Worm (Caenorhabditis elegans) whole organism, midembryonic: Measurements from ENCODE around the gene R07B7.6.

Experiments used
- T22C8.4 ChIP-seq: fragments of 200-800 bp; sonication (Bioruptor generic); IDR thresholded peaks from 2 replicates; pipeline ENCODE4 v1.3.6; 2022; ENCODE audit warnings: missing genetic modification characterization, missing compliant biosample characterization
- cog-1 ChIP-seq: sonication (generic microtip); optimal IDR thresholded peaks from 2 replicates; lab custom pipeline; 2016; ENCODE audit warnings: missing genetic modification characterization, missing compliant biosample characterization
- flt-1 ChIP-seq: fragments of 200-800 bp; sonication (Bioruptor generic); IDR thresholded peaks from 2 replicates; pipeline ENCODE4 v1.3.6; 2022; ENCODE audit warnings: missing genetic modification characterization, missing compliant biosample characterization
- klf-2 ChIP-seq: fragments of 200-800 bp; sonication (Bioruptor generic); conservative IDR thresholded peaks from 2 replicates; pipeline ENCODE4 v1.3.6; 2022; ENCODE audit warnings: missing genetic modification reagents, missing genetic modification characterization, missing compliant biosample characterization
- med-1 ChIP-seq: sonication (generic microtip); optimal IDR thresholded peaks from 2 replicates; lab custom pipeline; 2017; ENCODE audit warnings: missing genetic modification characterization, mild to moderate bottlenecking, missing compliant biosample characterization, antibody characterized with exemption, missing genetic modification reagents; ENCODE audit not compliant: insufficient read depth
- ref-1 ChIP-seq: fragments of 200-800 bp; sonication (Bioruptor generic); conservative IDR thresholded peaks from 2 replicates; pipeline ENCODE4 v1.3.6; 2022; ENCODE audit warnings: missing genetic modification reagents, missing genetic modification characterization, missing compliant biosample characterization
- tab-1 ChIP-seq: fragments of 200-800 bp; sonication (Bioruptor generic); IDR thresholded peaks from 2 replicates; pipeline ENCODE4 v1.3.6; 2022; ENCODE audit warnings: missing genetic modification characterization, missing compliant biosample characterization
- ztf-23 ChIP-seq: fragments of 200-800 bp; sonication (Bioruptor generic); IDR thresholded peaks from 2 replicates; pipeline ENCODE4 v1.3.6; 2022; ENCODE audit warnings: missing genetic modification reagents, missing genetic modification characterization, missing compliant biosample characterization
- ztf-29 ChIP-seq: fragments of 200-800 bp; sonication (Bioruptor generic); IDR thresholded peaks from 2 replicates; pipeline ENCODE4 v1.3.6; 2022; ENCODE audit warnings: missing genetic modification reagents, missing genetic modification characterization, missing compliant biosample characterization

The R07B7.6 gene

DNA sequence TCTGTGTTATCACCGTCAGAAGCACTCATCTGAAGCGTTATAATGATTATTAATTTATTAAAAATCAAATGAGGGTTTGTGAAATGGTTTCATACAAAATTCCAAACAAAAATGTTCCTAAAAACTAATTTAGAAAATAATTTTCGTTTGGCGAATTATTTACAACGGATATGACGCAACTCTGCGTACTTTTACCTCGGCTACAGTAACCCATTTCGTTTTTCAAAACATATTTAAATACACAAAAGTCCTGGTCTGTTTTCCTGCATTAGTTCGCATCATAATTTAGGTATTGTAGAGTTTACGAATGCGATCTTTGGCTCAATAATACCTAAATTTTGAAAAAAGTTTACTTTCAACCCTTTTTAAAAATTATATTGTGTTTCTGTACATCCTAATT lies 15.1 kb downstream of the R07B7.6 start, which contains the start of gene R07B7.2:
TSS of gene R07B7.2 (minus strand) at position 35 of the 400 bp plus-strand sequence.
- no peak for TF ChIP-seq ztf-23
- TF ChIP-seq ztf-29 (GFP tag; lab: Robert Waterston, UW): no peak
- no peak for TF ChIP-seq flt-1
- no peak for TF ChIP-seq cog-1 (tag; lab: Kevin White, UChicago)
- no peak for TF ChIP-seq ref-1 (GFP tag; lab: Robert Waterston, UW)
- TF ChIP-seq T22C8.4 (GFP tag; lab: Robert Waterston, UW): no peak
- TF ChIP-seq tab-1 (GFP tag; lab: Robert Waterston, UW): no peak
- TF ChIP-seq med-1 (GFP tag; lab: Kevin White, UChicago): no peak

DNA sequence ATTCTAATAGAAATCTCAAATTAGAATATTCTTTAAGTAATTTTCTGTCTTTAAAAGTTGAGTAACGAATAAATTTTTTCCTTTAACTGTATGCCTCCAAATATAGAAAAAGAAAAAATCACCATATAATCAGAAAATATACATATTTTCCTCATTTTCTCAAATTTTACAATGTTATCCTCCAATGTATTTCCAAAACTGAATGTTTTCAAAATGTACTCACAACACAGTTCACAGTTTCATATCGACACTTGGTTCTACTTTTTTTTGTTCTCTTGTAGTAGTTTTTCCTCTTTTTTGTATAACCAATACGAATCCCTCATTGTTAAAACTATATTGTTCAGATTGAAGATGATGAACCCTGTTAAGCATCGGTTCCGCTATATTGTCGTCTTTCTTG lies 21.2 kb downstream of the R07B7.6 start, which contains the start of gene F10C2.7:
TSS of gene F10C2.7 (plus strand) at position 301 of the 400 bp plus-strand sequence.
- TF ChIP-seq klf-2 (GFP tag; lab: Robert Waterston, UW): no peak
- TF ChIP-seq ref-1 (GFP tag; lab: Robert Waterston, UW): no peak
- no peak for TF ChIP-seq tab-1 (GFP tag; lab: Robert Waterston, UW)
- TF ChIP-seq med-1 (GFP tag; lab: Kevin White, UChicago): no peak
- TF ChIP-seq ztf-29 (GFP tag; lab: Robert Waterston, UW): no peak
- TF ChIP-seq cog-1 (tag; lab: Kevin White, UChicago): no peak
- no peak for TF ChIP-seq flt-1
- TF ChIP-seq T22C8.4 (GFP tag; lab: Robert Waterston, UW): no peak
- TF ChIP-seq ztf-23: no peak

DNA sequence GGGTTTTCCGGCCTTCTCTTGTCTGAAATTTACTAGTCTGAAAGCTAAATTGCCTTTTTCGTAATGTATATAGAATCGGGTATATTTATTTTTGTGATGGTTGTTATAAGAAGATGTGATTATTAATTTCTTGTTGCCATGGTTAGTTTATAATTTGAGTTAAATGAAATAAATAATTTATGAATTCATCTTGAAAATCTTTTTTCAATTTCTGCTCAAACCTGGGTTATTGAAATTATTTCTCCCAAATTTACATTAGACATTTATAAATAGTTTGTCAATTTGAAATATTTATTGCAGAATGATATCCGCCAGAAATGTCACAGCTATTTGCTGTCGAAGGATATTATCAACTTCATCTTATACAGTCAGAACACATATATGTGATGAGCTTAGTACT lies 26.3 kb downstream of the R07B7.6 start, which contains the start of gene dars-2:
TSS of gene dars-2 (plus strand) at position 301 of the 400 bp plus-strand sequence.
- TF ChIP-seq cog-1 (tag; lab: Kevin White, UChicago): no peak
- TF ChIP-seq ztf-29 (GFP tag; lab: Robert Waterston, UW): no peak
- TF ChIP-seq ztf-23: no peak
- no peak for TF ChIP-seq ref-1 (GFP tag; lab: Robert Waterston, UW)
- TF ChIP-seq T22C8.4 (GFP tag; lab: Robert Waterston, UW): no peak

DNA sequence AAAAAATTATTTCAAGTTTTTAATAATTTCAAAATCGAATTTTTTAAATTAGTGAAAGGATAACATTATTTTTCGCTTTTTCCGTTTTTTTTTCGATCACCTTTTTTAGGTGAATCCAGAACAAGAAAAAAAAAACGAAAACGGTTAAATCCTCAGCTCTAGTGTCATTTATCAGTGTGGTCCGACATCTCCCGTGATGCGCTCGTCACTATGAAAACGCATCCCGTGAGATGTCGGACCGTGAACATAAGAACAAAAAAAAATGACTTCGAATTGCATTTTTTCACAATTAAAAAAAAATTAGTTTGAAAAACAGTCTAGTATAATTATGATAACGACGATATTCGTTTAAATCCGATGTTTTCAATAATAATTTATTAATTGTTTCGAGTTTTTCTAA lies 27.1 kb downstream of the R07B7.6 start:
- TF ChIP-seq cog-1 (tag; lab: Kevin White, UChicago): no peak
- TF ChIP-seq ztf-29 (GFP tag; lab: Robert Waterston, UW): no peak
- TF ChIP-seq ztf-23: no peak
- TF ChIP-seq tab-1 (GFP tag; lab: Robert Waterston, UW): no peak
- no peak for TF ChIP-seq flt-1
- TF ChIP-seq T22C8.4 (GFP tag; lab: Robert Waterston, UW): no peak
- no peak for TF ChIP-seq ref-1 (GFP tag; lab: Robert Waterston, UW)
- TF ChIP-seq med-1 (GFP tag; lab: Kevin White, UChicago): no peak
- TF ChIP-seq klf-2 (GFP tag; lab: Robert Waterston, UW): no peak

DNA sequence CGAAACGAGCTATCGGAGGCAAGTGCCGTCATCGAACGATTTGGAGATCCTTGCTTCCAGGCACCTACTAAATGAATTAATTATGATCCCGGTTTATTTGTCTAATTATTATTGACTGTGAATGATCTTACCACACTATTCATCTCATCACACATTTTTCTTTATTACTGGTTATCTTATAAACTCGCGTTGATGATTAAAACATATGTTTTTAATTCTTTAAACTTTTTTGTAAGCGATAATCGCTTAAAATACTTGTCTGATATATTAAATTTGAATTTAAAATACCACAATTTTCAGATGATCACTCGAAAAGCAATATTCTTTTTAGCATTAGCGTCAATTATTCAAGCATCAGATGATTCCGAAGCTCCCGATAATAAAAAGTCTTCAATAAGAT lies 29.7 kb downstream of the R07B7.6 start, which contains the start of gene F10C2.5:
TSS of gene F10C2.5 (plus strand) at position 301 of the 400 bp plus-strand sequence.
- no peak for TF ChIP-seq med-1 (GFP tag; lab: Kevin White, UChicago)
- no peak for TF ChIP-seq klf-2 (GFP tag; lab: Robert Waterston, UW)
- TF ChIP-seq cog-1 (tag; lab: Kevin White, UChicago): no peak
- no peak for TF ChIP-seq ref-1 (GFP tag; lab: Robert Waterston, UW)
- TF ChIP-seq ztf-29 (GFP tag; lab: Robert Waterston, UW): no peak
- no peak for TF ChIP-seq T22C8.4 (GFP tag; lab: Robert Waterston, UW)
- TF ChIP-seq ztf-23: no peak
- TF ChIP-seq tab-1 (GFP tag; lab: Robert Waterston, UW): no peak
- no peak for TF ChIP-seq flt-1

DNA sequence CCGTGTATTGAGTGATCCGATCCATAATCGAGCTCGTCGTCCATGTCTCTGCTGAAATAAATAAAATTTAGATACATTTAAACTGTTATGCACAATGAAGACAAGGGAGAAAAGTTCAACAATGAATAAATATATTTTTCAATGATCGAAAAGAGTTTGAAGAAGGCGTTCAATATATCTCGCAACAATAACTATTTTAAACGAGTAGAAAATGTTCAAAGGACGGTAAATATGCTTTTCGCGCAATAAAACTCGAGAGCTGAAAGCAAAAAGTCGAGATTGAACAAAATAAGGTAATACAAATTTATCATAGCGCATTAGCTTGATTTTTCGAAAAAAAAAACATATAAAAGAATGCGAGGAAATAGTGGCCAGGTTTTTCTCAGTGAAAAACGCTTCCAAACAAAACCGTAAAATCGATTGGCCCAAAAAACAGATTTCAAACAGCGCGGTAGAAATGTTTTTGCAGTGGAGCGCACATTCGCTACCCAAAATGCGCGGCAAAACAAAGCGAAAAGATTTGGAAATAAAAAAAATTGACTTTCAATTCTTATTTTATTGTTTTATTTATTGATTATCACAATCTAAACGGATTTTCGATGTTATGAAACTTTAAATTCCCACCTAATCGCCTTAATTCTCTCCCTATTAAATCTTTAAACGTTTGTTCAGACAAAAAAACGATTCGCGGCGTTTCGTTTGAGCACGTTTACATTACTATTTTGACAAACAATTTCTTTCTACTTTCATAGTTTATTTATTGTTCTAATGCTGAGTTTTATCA lies 33.8 kb downstream of the R07B7.6 start, which contains the start of the genes kup-1 and F10C2.4:
TSS of gene kup-1 (minus strand) at position 51 of the 784 bp plus-strand sequence.
TSS of gene F10C2.4 (plus strand) at position 734 of the 784 bp plus-strand sequence.
- TF ChIP-seq tab-1 (GFP tag; lab: Robert Waterston, UW) (no peak), cog-1 (tag; lab: Kevin White, UChicago) (peak; percentile 53)

DNA sequence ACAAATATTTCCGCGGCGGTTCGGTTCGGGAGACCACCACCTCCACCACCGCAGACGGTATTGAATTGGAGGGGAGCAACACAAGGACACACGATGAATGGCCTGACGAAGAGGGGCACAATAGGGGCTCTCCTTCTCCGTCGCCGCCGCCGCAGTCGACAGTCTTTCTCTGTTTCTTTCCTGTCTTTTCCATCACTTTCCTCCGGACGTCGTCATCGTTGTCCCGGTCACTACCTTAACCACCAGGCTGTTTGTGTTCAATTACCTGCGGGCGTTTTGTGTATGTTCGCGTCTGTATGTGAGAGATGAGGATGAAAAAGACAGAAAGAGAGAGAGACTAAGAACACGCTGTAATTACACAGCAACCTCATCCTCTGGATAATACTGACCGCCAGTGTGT lies 35.0 kb downstream of the R07B7.6 start:
- TF ChIP-seq tab-1 (GFP tag; lab: Robert Waterston, UW) (no peak), cog-1 (tag; lab: Kevin White, UChicago) (no peak), flt-1 (no peak), ztf-29 (GFP tag; lab: Robert Waterston, UW) (no peak), klf-2 (GFP tag; lab: Robert Waterston, UW) (no peak), T22C8.4 (GFP tag; lab: Robert Waterston, UW) (no peak), med-1 (GFP tag; lab: Kevin White, UChicago) (no peak), ref-1 (GFP tag; lab: Robert Waterston, UW) (no peak), ztf-23 (no peak)

DNA sequence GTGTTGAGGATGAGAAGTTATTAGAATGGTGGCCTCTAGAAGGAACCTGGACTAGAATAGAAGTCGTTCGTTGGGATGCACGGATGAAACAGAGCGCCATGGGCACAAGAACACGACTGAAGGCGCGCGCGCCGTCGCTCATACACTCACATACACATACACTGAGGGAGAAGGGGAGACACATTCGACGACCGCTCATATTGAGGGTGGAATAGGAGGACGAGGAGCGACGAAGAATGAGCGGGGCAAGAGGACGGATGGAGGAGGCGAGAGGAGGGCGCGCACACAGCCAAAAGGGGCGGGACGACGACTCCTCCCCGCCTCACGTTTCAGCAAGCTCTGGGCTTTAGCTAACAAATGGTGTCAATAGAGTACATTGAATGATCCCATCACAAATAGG lies 36.0 kb downstream of the R07B7.6 start:
- TF ChIP-seq T22C8.4 (GFP tag; lab: Robert Waterston, UW) (no peak), ref-1 (GFP tag; lab: Robert Waterston, UW) (0 out of 2 replicates have a peak, but pooled peaks have one; percentile 8), ztf-23 (peak; percentile 67; the same call in 1 of the 2 replicates), flt-1 (0 out of 2 replicates have a peak, but pooled peaks have one; percentile 36)

DNA sequence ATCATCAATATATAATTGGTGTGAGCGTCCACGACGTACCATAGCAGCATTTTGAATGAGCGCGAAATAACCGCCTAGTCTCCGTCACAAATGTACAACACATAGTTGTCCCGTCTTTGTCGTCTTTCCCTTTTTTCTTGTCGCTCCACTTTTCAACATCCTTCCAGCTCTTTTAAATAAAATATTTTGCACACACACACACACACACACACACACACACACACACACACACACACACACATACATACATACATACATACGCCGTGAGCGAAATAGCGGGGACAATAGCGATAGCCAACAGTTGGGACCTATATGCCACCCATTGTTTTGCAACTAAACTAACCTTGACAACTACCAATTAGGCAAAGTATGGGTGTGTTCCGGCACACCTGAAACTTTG lies 36.5 kb downstream of the R07B7.6 start:
- TF ChIP-seq klf-2 (GFP tag; lab: Robert Waterston, UW) (no peak), flt-1 (no peak), ref-1 (GFP tag; lab: Robert Waterston, UW) (no peak), tab-1 (GFP tag; lab: Robert Waterston, UW) (no peak)
